Worm (Caenorhabditis elegans) whole organism, midembryonic: Measurements from ENCODE around the gene R04B5.5.

ENCODE experiments used
- T22C8.4 ChIP-seq: fragments of 200-800 bp; sonication (Bioruptor generic); IDR thresholded peaks from 2 replicates; pipeline ENCODE4 v1.3.6; 2022; ENCODE audit warnings: missing genetic modification characterization, missing compliant biosample characterization
- cog-1 ChIP-seq: sonication (generic microtip); optimal IDR thresholded peaks from 2 replicates; lab custom pipeline; 2016; ENCODE audit warnings: missing genetic modification characterization, missing compliant biosample characterization
- flt-1 ChIP-seq: fragments of 200-800 bp; sonication (Bioruptor generic); IDR thresholded peaks from 2 replicates; pipeline ENCODE4 v1.3.6; 2022; ENCODE audit warnings: missing genetic modification characterization, missing compliant biosample characterization
- klf-2 ChIP-seq: fragments of 200-800 bp; sonication (Bioruptor generic); conservative IDR thresholded peaks from 2 replicates; pipeline ENCODE4 v1.3.6; 2022; ENCODE audit warnings: missing genetic modification reagents, missing genetic modification characterization, missing compliant biosample characterization
- med-1 ChIP-seq: sonication (generic microtip); optimal IDR thresholded peaks from 2 replicates; lab custom pipeline; 2017; ENCODE audit warnings: missing genetic modification characterization, mild to moderate bottlenecking, missing compliant biosample characterization, antibody characterized with exemption, missing genetic modification reagents; ENCODE audit not compliant: insufficient read depth
- ref-1 ChIP-seq: fragments of 200-800 bp; sonication (Bioruptor generic); conservative IDR thresholded peaks from 2 replicates; pipeline ENCODE4 v1.3.6; 2022; ENCODE audit warnings: missing genetic modification reagents, missing genetic modification characterization, missing compliant biosample characterization
- tab-1 ChIP-seq: fragments of 200-800 bp; sonication (Bioruptor generic); IDR thresholded peaks from 2 replicates; pipeline ENCODE4 v1.3.6; 2022; ENCODE audit warnings: missing genetic modification characterization, missing compliant biosample characterization
- ztf-23 ChIP-seq: fragments of 200-800 bp; sonication (Bioruptor generic); IDR thresholded peaks from 2 replicates; pipeline ENCODE4 v1.3.6; 2022; ENCODE audit warnings: missing genetic modification reagents, missing genetic modification characterization, missing compliant biosample characterization
- ztf-29 ChIP-seq: fragments of 200-800 bp; sonication (Bioruptor generic); IDR thresholded peaks from 2 replicates; pipeline ENCODE4 v1.3.6; 2022; ENCODE audit warnings: missing genetic modification reagents, missing genetic modification characterization, missing compliant biosample characterization

The R04B5.5 gene

DNA sequence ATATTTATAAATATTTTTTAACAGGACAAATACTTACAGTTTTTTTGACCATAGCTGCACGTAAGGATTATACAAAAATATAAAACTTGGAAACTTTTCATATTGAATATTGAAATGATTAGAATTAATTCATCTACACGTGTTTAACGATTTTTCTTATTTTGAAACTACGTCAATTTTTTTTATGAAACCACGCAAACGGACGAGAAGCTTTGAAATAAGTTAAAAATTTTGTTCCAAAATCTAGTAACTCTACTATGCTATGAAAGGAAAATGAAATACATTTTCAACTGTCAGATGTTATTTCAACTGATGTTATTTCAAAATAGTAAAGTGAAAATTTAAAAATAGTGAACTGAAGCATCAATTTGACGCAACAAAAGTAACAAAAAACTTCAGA, 13.5 kb upstream of the R04B5.5 start, which contains the start of gene F57A8.6:
Gene F57A8.6, minus strand, starts transcription at position 101 of the 400 bp plus-strand sequence.
- no peak for TF ChIP-seq flt-1 (GFP tag; lab: Robert Waterston, UW)
- no peak for TF ChIP-seq T22C8.4 (GFP tag; lab: Robert Waterston, UW)
- no peak for TF ChIP-seq klf-2 (GFP tag; lab: Robert Waterston, UW)
- no peak for TF ChIP-seq tab-1 (GFP tag; lab: Robert Waterston, UW)
- no peak for TF ChIP-seq cog-1
- TF ChIP-seq ref-1: no peak
- no peak for TF ChIP-seq med-1 (GFP tag; lab: Kevin White, UChicago)

DNA sequence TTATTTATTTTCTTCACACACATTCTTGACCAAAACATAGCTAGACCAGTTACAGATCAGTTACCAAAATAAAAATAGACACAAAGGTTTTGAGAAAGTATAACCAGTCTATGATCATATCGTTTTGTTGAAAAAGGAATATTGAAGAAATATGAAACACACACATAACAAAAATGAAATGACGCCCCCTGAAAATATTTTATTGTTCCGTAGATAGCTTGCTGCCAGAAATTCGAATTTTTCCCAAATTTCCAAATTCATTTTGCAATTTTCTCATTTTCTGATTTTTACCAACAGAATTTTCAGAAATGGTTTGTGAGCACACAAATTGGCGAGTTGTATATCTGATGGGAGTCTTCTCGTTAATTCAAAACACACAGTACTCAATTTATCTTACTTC, 11.8 kb upstream of the R04B5.5 start, which contains the start of gene F57A8.7:
Gene F57A8.7, plus strand, starts transcription at position 301 of the 400 bp plus-strand sequence.
- TF ChIP-seq ref-1: no peak
- no peak for TF ChIP-seq flt-1 (GFP tag; lab: Robert Waterston, UW)
- no peak for TF ChIP-seq cog-1
- no peak for TF ChIP-seq klf-2 (GFP tag; lab: Robert Waterston, UW)
- TF ChIP-seq med-1 (GFP tag; lab: Kevin White, UChicago): no peak
- no peak for TF ChIP-seq tab-1 (GFP tag; lab: Robert Waterston, UW)

DNA sequence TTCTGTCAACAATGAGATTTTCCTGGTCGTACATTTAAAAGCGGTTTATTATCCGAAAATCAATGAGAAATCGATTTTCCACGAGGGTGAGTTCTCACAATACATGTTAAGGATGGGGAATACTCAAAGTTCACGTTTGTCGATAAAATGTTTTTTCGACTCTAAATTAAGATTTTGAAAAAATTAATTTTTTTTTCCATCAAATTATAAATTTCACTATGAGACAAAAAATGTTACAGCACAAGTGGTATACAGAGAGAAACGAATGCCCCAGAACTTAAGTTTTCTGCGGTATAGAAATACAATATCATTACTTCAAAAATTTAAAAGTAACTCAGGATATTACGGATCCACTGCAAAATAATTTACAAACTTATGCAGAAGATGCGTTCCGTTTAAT, 9.0 kb upstream of the R04B5.5 start, which contains the start of gene R04B5.1:
Gene R04B5.1, minus strand, starts transcription at position 101 of the 400 bp plus-strand sequence.
- TF ChIP-seq ztf-29 (GFP tag; lab: Robert Waterston, UW) (no peak), med-1 (GFP tag; lab: Kevin White, UChicago) (no peak), tab-1 (GFP tag; lab: Robert Waterston, UW) (no peak), T22C8.4 (GFP tag; lab: Robert Waterston, UW) (no peak), flt-1 (GFP tag; lab: Robert Waterston, UW) (no peak), ref-1 (no peak), cog-1 (no peak), klf-2 (GFP tag; lab: Robert Waterston, UW) (no peak), ztf-23 (GFP tag; lab: Robert Waterston, UW) (no peak)

DNA sequence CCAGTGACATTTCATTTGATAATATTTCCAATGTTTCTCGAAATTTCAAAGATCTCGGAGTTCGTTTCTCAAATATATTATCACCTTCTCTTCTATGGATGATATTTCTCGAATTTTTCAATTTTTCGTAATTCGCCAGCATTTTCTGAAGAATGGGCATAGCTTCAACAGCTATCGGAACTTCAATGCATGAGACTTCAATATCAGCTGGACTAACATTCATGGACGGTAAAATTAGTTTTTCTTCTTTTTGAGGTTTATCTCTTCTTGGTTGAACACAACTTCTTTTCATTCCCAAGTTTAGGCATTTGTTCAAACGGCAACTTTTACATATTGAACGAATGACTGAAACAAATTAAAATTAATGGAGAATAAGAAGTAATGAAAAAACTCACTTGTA, 6.4 kb upstream of the R04B5.5 start:
- TF ChIP-seq tab-1 (GFP tag; lab: Robert Waterston, UW): no peak
- TF ChIP-seq ztf-23 (GFP tag; lab: Robert Waterston, UW): no peak
- no peak for TF ChIP-seq ztf-29 (GFP tag; lab: Robert Waterston, UW)
- TF ChIP-seq klf-2 (GFP tag; lab: Robert Waterston, UW): no peak
- no peak for TF ChIP-seq T22C8.4 (GFP tag; lab: Robert Waterston, UW)
- no peak for TF ChIP-seq med-1 (GFP tag; lab: Kevin White, UChicago)

DNA sequence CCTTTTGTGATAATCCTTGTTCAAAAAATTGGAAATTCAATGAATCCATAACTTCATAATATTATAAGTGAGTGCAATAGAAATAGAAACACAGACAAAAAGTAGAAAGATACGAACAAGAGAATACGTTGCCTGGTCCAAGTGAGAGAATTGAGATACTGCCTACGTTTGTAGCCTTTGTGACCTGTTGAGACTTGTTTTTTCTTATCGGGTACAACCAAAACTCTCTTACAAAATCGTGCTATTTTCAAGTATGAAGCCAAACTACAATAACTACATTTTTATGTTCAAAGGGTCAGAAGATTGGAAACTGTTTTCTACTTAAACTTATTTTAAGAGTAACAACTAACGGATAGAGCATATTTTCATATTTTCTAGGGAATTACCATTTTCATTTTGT, 5.6 kb upstream of the R04B5.5 start, which contains the start of gene nhr-205:
Gene nhr-205, minus strand, starts transcription at position 141 of the 400 bp plus-strand sequence.
- TF ChIP-seq ztf-23 (GFP tag; lab: Robert Waterston, UW) (no peak), T22C8.4 (GFP tag; lab: Robert Waterston, UW) (no peak), ztf-29 (GFP tag; lab: Robert Waterston, UW) (no peak), tab-1 (GFP tag; lab: Robert Waterston, UW) (no peak), cog-1 (no peak), ref-1 (no peak), klf-2 (GFP tag; lab: Robert Waterston, UW) (no peak), flt-1 (GFP tag; lab: Robert Waterston, UW) (no peak), med-1 (GFP tag; lab: Kevin White, UChicago) (no peak)

DNA sequence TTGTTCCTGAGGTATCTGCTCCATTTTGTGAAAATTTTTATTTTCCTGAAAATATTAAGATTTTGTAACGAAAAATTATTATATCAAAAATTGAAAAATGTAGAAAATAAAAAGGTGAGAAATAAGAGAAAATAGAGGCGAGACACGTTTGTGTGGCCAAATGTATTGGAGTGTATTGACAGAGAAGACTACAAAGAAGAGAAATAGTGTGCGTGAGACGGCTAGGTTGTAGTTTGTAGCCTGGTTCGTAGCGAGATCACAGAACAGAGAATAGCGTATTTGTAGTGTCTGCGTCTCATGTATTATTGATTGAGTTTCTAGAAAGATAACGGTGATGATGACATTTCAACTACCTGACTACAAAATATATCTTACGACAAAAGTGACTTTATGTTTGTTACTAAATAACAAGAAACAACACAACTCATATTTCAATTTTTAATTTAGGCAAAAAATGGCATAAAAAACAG, 3.2 kb upstream of the R04B5.5 start, which contains the start of gene nhr-12:
Gene nhr-12, minus strand, starts transcription at position 51 of the 470 bp plus-strand sequence.
- TF ChIP-seq cog-1: no peak
- no peak for TF ChIP-seq ztf-23 (GFP tag; lab: Robert Waterston, UW)
- no peak for TF ChIP-seq klf-2 (GFP tag; lab: Robert Waterston, UW)
- TF ChIP-seq ztf-29 (GFP tag; lab: Robert Waterston, UW): no peak
- no peak for TF ChIP-seq T22C8.4 (GFP tag; lab: Robert Waterston, UW)
- TF ChIP-seq flt-1 (GFP tag; lab: Robert Waterston, UW): no peak
- TF ChIP-seq tab-1 (GFP tag; lab: Robert Waterston, UW): no peak
- TF ChIP-seq med-1 (GFP tag; lab: Kevin White, UChicago): no peak
- TF ChIP-seq ref-1: no peak

DNA sequence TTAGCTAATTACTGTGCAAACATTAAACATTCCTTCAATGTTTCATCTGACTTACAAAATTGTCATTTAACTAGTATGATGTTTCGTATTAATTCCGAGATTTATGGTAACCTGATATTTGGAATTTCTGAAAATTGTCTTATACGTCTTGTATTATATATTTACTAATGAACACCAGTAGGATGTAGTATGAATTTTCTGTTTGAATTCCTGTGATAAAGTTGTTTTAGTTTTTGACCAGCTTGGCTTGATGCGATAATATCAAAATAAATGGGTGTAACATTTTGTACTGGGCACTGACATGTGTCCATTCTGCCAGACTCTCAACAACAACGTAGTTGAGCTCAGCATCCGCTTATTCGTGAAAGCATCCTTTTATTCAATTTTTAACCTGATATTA, 2.4 kb upstream of the R04B5.5 start, which contains the start of gene R04B5.6:
Gene R04B5.6, plus strand, starts transcription at position 301 of the 400 bp plus-strand sequence.
- TF ChIP-seq flt-1 (GFP tag; lab: Robert Waterston, UW) (no peak), ref-1 (no peak), klf-2 (GFP tag; lab: Robert Waterston, UW) (no peak), ztf-23 (GFP tag; lab: Robert Waterston, UW) (no peak), med-1 (GFP tag; lab: Kevin White, UChicago) (no peak)

DNA sequence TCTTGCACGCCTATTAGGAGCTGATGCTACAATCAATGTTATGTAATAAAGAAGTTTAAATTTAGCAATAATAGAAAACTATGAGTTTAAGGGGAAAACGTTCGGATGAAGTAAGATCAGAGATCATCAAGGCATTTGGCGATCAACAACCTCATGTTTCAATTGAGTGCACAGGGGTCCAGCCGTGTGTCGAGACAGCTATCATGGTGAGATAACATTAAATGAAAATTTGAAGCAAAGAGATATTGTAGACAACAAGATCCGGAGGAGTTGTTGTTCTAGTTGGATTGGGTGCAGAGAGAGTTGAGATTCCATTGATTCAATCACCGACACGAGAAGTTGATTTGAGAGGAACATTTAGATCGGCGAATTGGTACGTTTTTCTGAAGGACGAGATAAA, 1.1 kb upstream of the R04B5.5 start:
- TF ChIP-seq tab-1 (GFP tag; lab: Robert Waterston, UW): no peak

DNA sequence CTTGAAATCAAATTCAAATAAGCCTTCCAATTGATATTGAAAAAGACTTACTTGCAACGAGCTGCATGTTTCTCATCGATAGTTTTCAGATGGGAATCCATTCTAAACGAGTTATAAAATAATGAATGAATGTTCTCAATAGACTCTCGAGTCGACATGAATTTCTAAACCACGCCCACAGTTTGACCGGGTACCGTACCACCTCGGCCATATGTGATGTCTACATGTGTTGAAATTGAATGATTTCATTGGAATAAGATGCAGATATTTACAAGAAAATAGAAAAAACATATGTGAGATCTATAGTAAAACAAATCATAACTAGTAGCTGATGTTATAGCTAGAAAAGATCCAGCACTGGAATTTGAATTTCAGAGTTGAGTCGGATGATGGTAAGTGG, 3.2 kb downstream of the R04B5.5 start, which contains the start of gene R04B5.7:
Gene R04B5.7, minus strand, starts transcription at position 101 of the 400 bp plus-strand sequence.
- TF ChIP-seq tab-1 (GFP tag; lab: Robert Waterston, UW): no peak
- TF ChIP-seq cog-1: no peak

DNA sequence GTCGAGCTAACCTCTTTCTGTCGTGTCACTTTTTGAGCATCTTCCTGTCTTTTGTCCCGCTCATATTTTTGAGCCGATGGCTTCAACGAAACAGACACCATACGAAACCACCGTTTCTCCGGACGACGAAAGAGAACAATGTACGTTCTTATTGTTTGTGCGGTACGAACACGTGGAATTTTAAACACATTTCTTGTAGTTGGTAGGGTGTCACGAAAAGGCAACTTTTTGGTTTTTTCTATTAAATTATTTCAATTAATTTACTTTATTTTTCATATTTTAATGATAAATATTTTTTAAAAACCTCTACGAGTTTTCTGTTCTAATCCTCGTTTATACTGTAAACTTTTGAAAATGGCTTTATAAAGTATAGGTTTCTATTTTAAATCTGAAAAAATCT, 3.9 kb downstream of the R04B5.5 start, which contains the start of gene R04B5.11:
Gene R04B5.11, minus strand, starts transcription at position 101 of the 400 bp plus-strand sequence.
- TF ChIP-seq klf-2 (GFP tag; lab: Robert Waterston, UW): no peak
- no peak for TF ChIP-seq med-1 (GFP tag; lab: Kevin White, UChicago)
- no peak for TF ChIP-seq T22C8.4 (GFP tag; lab: Robert Waterston, UW)
